Worm (Caenorhabditis elegans): ENCODE measurements around the gene M03F8.1.

DNA sequence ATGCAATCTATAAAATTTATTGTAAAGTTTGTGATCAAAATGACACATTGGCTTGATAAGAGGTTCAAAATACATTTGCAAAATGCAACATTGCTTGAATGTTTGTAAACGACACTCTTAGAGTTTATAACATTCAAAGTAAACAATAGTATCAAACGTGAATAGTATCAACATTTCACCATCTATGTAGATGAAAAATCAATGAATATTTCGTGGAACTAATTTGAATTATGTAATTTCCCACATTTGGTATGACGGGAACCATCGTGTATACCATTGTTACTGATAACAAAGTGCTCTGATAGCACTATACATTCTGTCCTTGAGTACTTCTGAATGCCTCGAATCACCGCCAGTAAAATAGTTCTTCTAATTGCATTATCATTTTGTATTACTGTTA is 20.6 kb upstream of the M03F8.1 start, which contains the start of gene galt-1:
- TF ChIP-seq ZK546.5 (tag; optimal IDR thresholded peaks at IDR 0.05), result no peak
- no peak for TF ChIP-seq daf-12 (tag; optimal IDR thresholded peaks at IDR 0.05)
- TF ChIP-seq mep-1 (tag; optimal IDR thresholded peaks at IDR 0.05), result no peak
